Worm (Caenorhabditis elegans): ENCODE results near the gene T16H12.13.

DNA sequence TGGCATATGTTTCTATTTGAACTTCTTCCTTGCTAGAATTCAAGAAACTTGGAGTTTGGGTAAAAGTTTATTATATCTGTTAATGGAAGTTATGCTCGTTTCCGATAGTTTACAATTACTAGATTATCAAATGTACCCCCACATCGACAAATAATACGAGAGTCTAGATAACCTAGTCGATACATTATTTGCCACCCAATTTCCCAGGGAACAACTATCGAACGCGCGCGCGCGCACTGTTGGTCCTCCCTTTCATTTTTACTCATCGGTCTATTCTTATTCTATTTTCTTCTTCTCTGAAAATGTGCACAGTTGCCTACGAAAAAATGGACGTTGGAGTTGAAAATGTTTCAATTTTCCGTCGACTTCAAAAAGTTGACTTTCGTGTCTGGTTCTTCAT is 24.6 kb upstream of the T16H12.13 start, which contains the start of gene T16G12.13:
- no peak for TF ChIP-seq unc-62 (GFP tag; optimal IDR thresholded peaks at IDR 0.05)
- no peak for TF ChIP-seq mep-1 (tag; optimal IDR thresholded peaks at IDR 0.05)
- no peak for TF ChIP-seq pha-4 (tag; optimal IDR thresholded peaks at IDR 0.05)
- no peak for TF ChIP-seq lin-32 (GFP tag; optimal IDR thresholded peaks at IDR 0.05)
- no peak for TF ChIP-seq snpc-4 (tag; optimal IDR thresholded peaks at IDR 0.05)
- TF ChIP-seq mab-5 (tag; optimal IDR thresholded peaks at IDR 0.05) = no peak
- TF ChIP-seq nhr-76 (tag; optimal IDR thresholded peaks at IDR 0.05) = no peak
- no peak for TF ChIP-seq nhr-237 (tag; optimal IDR thresholded peaks at IDR 0.05)
- no peak for TF ChIP-seq blmp-1 (tag; optimal IDR thresholded peaks at IDR 0.05)
- TF ChIP-seq ztf-11 (tag; optimal IDR thresholded peaks at IDR 0.05) = no peak
- TF ChIP-seq zip-8 (tag; optimal IDR thresholded peaks at IDR 0.05) = no peak
- TF ChIP-seq nhr-28 (tag; optimal IDR thresholded peaks at IDR 0.05) = no peak
- no peak for TF ChIP-seq elt-3 (tag; optimal IDR thresholded peaks at IDR 0.05)

Measured in whole organism, mixed stage, embryonic.